Fruit fly (Drosophila melanogaster) whole organism, adult: ENCODE results near the gene Bub1.

Experiments
- CG11617 ChIP-seq: fragments of 200-800 bp; sonication (Bioruptor generic); optimal IDR thresholded peaks from 2 replicates; lab custom pipeline; 2017; ENCODE audit warnings: mild to moderate bottlenecking, missing biosample characterization, missing genetic modification reagents, missing genetic modification characterization
- CG33017 ChIP-seq: fragments of 200-800 bp; sonication (Bioruptor generic); optimal IDR thresholded peaks from 2 replicates; lab custom pipeline; 2018; ENCODE audit warnings: missing biosample characterization, mild to moderate bottlenecking, missing genetic modification characterization, moderate library complexity
- CG5204 ChIP-seq: fragments of 200-800 bp; sonication (Bioruptor generic); optimal IDR thresholded peaks from 2 replicates; lab custom pipeline; 2016; ENCODE audit warnings: missing biosample characterization, missing genetic modification characterization
- CG7101 ChIP-seq: fragments of 200-800 bp; sonication (Bioruptor generic); optimal IDR thresholded peaks from 2 replicates; lab custom pipeline; 2018; ENCODE audit warnings: missing biosample characterization, mild to moderate bottlenecking, missing genetic modification characterization, moderate library complexity
- Crg-1 ChIP-seq: fragments of 200-800 bp; sonication (Bioruptor generic); optimal IDR thresholded peaks from 2 replicates; lab custom pipeline; 2016; ENCODE audit warnings: missing biosample characterization, missing genetic modification characterization
- Hr96 ChIP-seq: fragments of 200-800 bp; sonication (Bioruptor generic); optimal IDR thresholded peaks from 2 replicates; lab custom pipeline; 2016; ENCODE audit warnings: missing biosample characterization, missing genetic modification characterization
- Mnt ChIP-seq: fragments of 200-800 bp; sonication (Bioruptor generic); optimal IDR thresholded peaks from 2 replicates; lab custom pipeline; 2016; ENCODE audit warnings: missing biosample characterization, mild to moderate bottlenecking, missing genetic modification characterization
- cic ChIP-seq: fragments of 200-800 bp; sonication (Bioruptor generic); optimal IDR thresholded peaks from 2 replicates; lab custom pipeline; 2017; ENCODE audit warnings: missing biosample characterization, mild to moderate bottlenecking, missing genetic modification characterization, moderate library complexity
- cnc ChIP-seq, 2 experiments: fragments of >200 bp; optimal IDR thresholded peaks; 2 replicates each; lab custom pipeline; 2017
- kay ChIP-seq: fragments of 200-800 bp; sonication (Bioruptor generic); peaks from one replicate; lab custom pipeline; 2016; ENCODE audit warnings: missing biosample characterization, missing genetic modification characterization, borderline replicate concordance
- ovo ChIP-seq: fragments of 200-800 bp; sonication (Bioruptor generic); optimal IDR thresholded peaks from 2 replicates; lab custom pipeline; 2016; ENCODE audit warnings: missing biosample characterization, missing genetic modification characterization
- pad ChIP-seq: fragments of 200-800 bp; sonication (Bioruptor generic); optimal IDR thresholded peaks from 3 replicates; lab custom pipeline; 2017; ENCODE audit warnings: missing biosample characterization, missing genetic modification characterization, mild to moderate bottlenecking, moderate library complexity, missing genetic modification reagents
- tj ChIP-seq: fragments of 200-800 bp; sonication (Bioruptor generic); optimal IDR thresholded peaks from 3 replicates; lab custom pipeline; 2017; ENCODE audit warnings: missing biosample characterization, mild to moderate bottlenecking, missing genetic modification characterization, moderate library complexity

dm6 chr2L:5237899-5238566 is 40.6 kb upstream of the Bub1 start:
- TF ChIP-seq Crg-1 (GFP tag; lab: Kevin White, UChicago) = no peak
- TF ChIP-seq CG11617 = no peak
- TF ChIP-seq kay (GFP tag; lab: Kevin White, UChicago) = peak; percentile 51
- no peak for TF ChIP-seq pad (GFP tag; lab: Kevin White, UChicago)
- TF ChIP-seq CG7101 = no peak
- TF ChIP-seq cic (GFP tag; lab: Kevin White, UChicago) = no peak
- TF ChIP-seq cnc (optimal IDR thresholded peaks at IDR 0.05; lab: Kevin White, UChicago) = no peak
- no peak for TF ChIP-seq Hr96 (GFP tag; lab: Kevin White, UChicago)
- TF ChIP-seq CG5204 (GFP tag; lab: Kevin White, UChicago) = no peak
- TF ChIP-seq tj = no peak
- no peak for TF ChIP-seq Mnt (GFP tag; lab: Kevin White, UChicago)
- no peak for TF ChIP-seq ovo (GFP tag; lab: Kevin White, UChicago)
- TF ChIP-seq CG33017 (tag; lab: Kevin White, UChicago) = no peak
